Worm (Caenorhabditis elegans): ENCODE data around the gene egl-23.

egl-23 gene

ce11 chrIV:14019883-14020282 is 31.0 kb downstream of the egl-23 start, which contains the start of the genes irld-56 and irld-55:
TSS of gene irld-56 (minus strand) at chrIV:14019983.
TSS of gene irld-55 (plus strand) at chrIV:14020198.
- TF ChIP-seq Y56A3A.18 (GFP tag; IDR thresholded peaks at IDR 0.05): no peak
- no peak for TF ChIP-seq let-607 (tag; optimal IDR thresholded peaks at IDR 0.05)
- no peak for TF ChIP-seq cebp-2 (GFP tag; IDR thresholded peaks at IDR 0.05)
- TF ChIP-seq ceh-79 (tag; optimal IDR thresholded peaks at IDR 0.05): no peak
- no peak for TF ChIP-seq Y95B8A.8 (GFP tag; IDR thresholded peaks at IDR 0.05)
- no peak for TF ChIP-seq lsy-27 (tag; optimal IDR thresholded peaks at IDR 0.05; ENCODE audit: borderline replicate concordance, insufficient read depth)
- TF ChIP-seq rcor-1 (GFP tag; IDR thresholded peaks at IDR 0.05): no peak
- TF ChIP-seq ceh-100 (GFP tag; IDR thresholded peaks at IDR 0.05): no peak
- no peak for TF ChIP-seq akir-1 (GFP tag; optimal IDR thresholded peaks at IDR 0.05)
- TF ChIP-seq F39B2.1 (GFP tag; IDR thresholded peaks at IDR 0.05): no peak
- TF ChIP-seq F33H1.4 (GFP tag; IDR thresholded peaks at IDR 0.05): no peak
- no peak for TF ChIP-seq T07F8.4 (tag; optimal IDR thresholded peaks at IDR 0.05)
- no peak for TF ChIP-seq F57C9.4 (tag; optimal IDR thresholded peaks at IDR 0.05)
- no peak for TF ChIP-seq egl-18 (GFP tag; IDR thresholded peaks at IDR 0.05)
- TF ChIP-seq sdz-38 (tag; optimal IDR thresholded peaks at IDR 0.05): no peak
- no peak for TF ChIP-seq F23B12.7 (tag; optimal IDR thresholded peaks at IDR 0.05; ENCODE audit: insufficient read depth)
- TF ChIP-seq tbp1 (GFP tag; optimal IDR thresholded peaks at IDR 0.05): no peak
- TF ChIP-seq nhr-120 (GFP tag; IDR thresholded peaks at IDR 0.05): no peak
- no peak for TF ChIP-seq ceh-27 (GFP tag; optimal IDR thresholded peaks at IDR 0.05)
- TF ChIP-seq egrh-3 (GFP tag; IDR thresholded peaks at IDR 0.05): no peak

- TF ChIP-seq K12H6.12 (tag; optimal IDR thresholded peaks at IDR 0.05) (peak; percentile 58), Y56A3A.18 (GFP tag; IDR thresholded peaks at IDR 0.05) (no peak), ccch-3 (GFP tag; optimal IDR thresholded peaks at IDR 0.05) (no peak), hrde-1 (tag; optimal IDR thresholded peaks at IDR 0.05; ENCODE audit: borderline replicate concordance) (no peak), nhr-90 (tag; optimal IDR thresholded peaks at IDR 0.05) (no peak), Y95B8A.8 (GFP tag; IDR thresholded peaks at IDR 0.05) (no peak), die-1 (tag; optimal IDR thresholded peaks at IDR 0.05) (no peak), lag-1 (GFP tag; IDR thresholded peaks at IDR 0.05) (no peak), Y79H2A.3 (GFP tag; conservative IDR thresholded peaks at IDR 0.05) (no peak), ceh-58 (GFP tag; IDR thresholded peaks at IDR 0.05) (no peak), zfh-2 (GFP tag; conservative IDR thresholded peaks at IDR 0.05) (no peak), mes-4 (tag; optimal IDR thresholded peaks at IDR 0.05) (no peak), cebp-1 (GFP tag; IDR thresholded peaks at IDR 0.05) (no peak), cebp-1 (tag; optimal IDR thresholded peaks at IDR 0.05) (peak; percentile 66), B0336.3 (GFP tag; IDR thresholded peaks at IDR 0.05) (peak; percentile 61), F57C9.4 (tag; optimal IDR thresholded peaks at IDR 0.05) (no peak), snpc-4 (GFP tag; optimal IDR thresholded peaks at IDR 0.05) (peak; percentile 47), snpc-4 (tag; optimal IDR thresholded peaks at IDR 0.05) (peak in 3 of 4 experiments; percentile 48 to 72 (median 61)), repo-1 (tag; optimal IDR thresholded peaks at IDR 0.05) (no peak), lin-40 (tag; optimal IDR thresholded peaks at IDR 0.05) (peak; percentile 89), nhr-80 (tag; optimal IDR thresholded peaks at IDR 0.05) (no peak), pbrm-1 (GFP tag; IDR thresholded peaks at IDR 0.05) (0 out of 2 replicates have a peak, but pooled peaks have one; percentile 62), zim-3 (tag; optimal IDR thresholded peaks at IDR 0.05) (no peak), F49E8.2 (tag; optimal IDR thresholded peaks at IDR 0.05; ENCODE audit: insufficient read depth) (no peak), unc-62 (GFP tag; optimal IDR thresholded peaks at IDR 0.05) (no peak), sdz-38 (tag; optimal IDR thresholded peaks at IDR 0.05) (no peak), T07F8.4 (tag; optimal IDR thresholded peaks at IDR 0.05) (no peak), lin-26 (GFP tag; IDR thresholded peaks at IDR 0.05) (no peak), attf-6 (GFP tag; IDR thresholded peaks at IDR 0.05) (no peak), F10E7.11 (tag; optimal IDR thresholded peaks at IDR 0.05) (no peak), aptf-2 (GFP tag; conservative IDR thresholded peaks at IDR 0.05) (0 out of 2 replicates have a peak, but pooled peaks have one; percentile 28)
Measured at ce11 chrIV:14032620-14033501, 44.0 kb downstream of the egl-23 start.
